Worm (Caenorhabditis elegans) whole organism, L4 larva: Measurements from ENCODE around the gene Y34B4A.4.

ENCODE experiments used
- Y75B8A.6 ChIP-seq: fragments of 200-800 bp; sonication (Bioruptor generic); IDR thresholded peaks from 2 replicates; pipeline ENCODE4 v1.3.6; 2022; ENCODE audit warnings: missing genetic modification reagents, missing genetic modification characterization, missing compliant biosample characterization
- madf-5 ChIP-seq, 2 experiments: fragments of 200-800 bp; sonication (Bioruptor generic); IDR thresholded peaks; 2 replicates each; pipeline ENCODE4 v1.3.6; 2022; ENCODE audit warnings: missing compliant biosample characterization in 2 of 2, missing genetic modification characterization in 2 of 2
- mes-2 ChIP-seq: sonication (generic microtip); optimal IDR thresholded peaks from 2 replicates; lab custom pipeline; 2016; ENCODE audit warnings: missing genotype, mild to moderate bottlenecking, missing genetic modification characterization, missing compliant biosample characterization; ENCODE audit not compliant: poor library complexity, severe bottlenecking

DNA sequence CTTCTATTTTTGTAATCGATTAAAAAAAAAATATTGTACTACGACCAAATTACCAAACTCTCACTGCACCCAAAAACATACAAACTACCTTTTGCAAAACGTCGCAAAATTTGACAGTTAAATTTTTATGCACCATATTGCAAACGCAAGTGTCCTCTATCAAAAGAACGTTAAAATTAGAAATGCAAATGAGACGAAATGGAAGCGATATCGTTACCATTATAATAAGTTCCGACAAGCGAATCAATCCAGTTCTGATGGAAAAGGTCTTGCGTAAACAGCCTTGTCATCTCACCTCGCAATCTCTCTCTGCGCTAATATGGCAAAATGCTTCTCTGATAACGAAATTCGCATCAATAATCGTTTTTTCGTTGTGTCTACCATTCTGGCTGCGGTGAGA, 3.9 kb downstream of the Y34B4A.4 start:
- TF ChIP-seq madf-5 (GFP tag; IDR thresholded peaks at IDR 0.05; lab: Robert Waterston, UW) (no peak), Y75B8A.6 (GFP tag; lab: Robert Waterston, UW) (no peak), mes-2 (tag; lab: Kevin White, UChicago) (no peak)
